Fruit fly (Drosophila melanogaster) whole organism, embryonic: ENCODE data around the gene CG5180.
A peak's percentile ranks its signal among the peaks of the same experiment; 100 is the strongest.

ENCODE experiments used
- Asciz ChIP-seq: fragments of 200-800 bp; sonication (Bioruptor generic); optimal IDR thresholded peaks from 2 replicates; lab custom pipeline; 2017; ENCODE audit warnings: missing biosample characterization, mild to moderate bottlenecking, missing genetic modification characterization, missing genetic modification reagents
- Atf3 ChIP-seq: fragments of 200-800 bp; sonication (Bioruptor generic); optimal IDR thresholded peaks from 3 replicates; lab custom pipeline; 2016; ENCODE audit warnings: missing biosample characterization, missing genetic modification characterization
- CG10274 ChIP-seq: fragments of 200-800 bp; sonication (Bioruptor generic); optimal IDR thresholded peaks from 3 replicates; lab custom pipeline; 2017; ENCODE audit warnings: missing biosample characterization, mild to moderate bottlenecking, missing genetic modification characterization
- CG10979 ChIP-seq: fragments of 200-800 bp; sonication (Bioruptor generic); optimal IDR thresholded peaks from 2 replicates; lab custom pipeline; 2018; ENCODE audit warnings: missing biosample characterization, mild to moderate bottlenecking, missing genetic modification characterization, moderate library complexity
- CG11456 ChIP-seq: fragments of 200-800 bp; sonication (Bioruptor generic); IDR thresholded peaks from 3 replicates; pipeline ENCODE4 v1.3.6; 2022; ENCODE audit warnings: missing biosample characterization, missing genetic modification characterization
- CG15696 ChIP-seq: fragments of 200-800 bp; sonication (Bioruptor generic); optimal IDR thresholded peaks from 2 replicates; lab custom pipeline; 2019; ENCODE audit warnings: missing biosample characterization, mild to moderate bottlenecking, missing genetic modification characterization, moderate library complexity
- CG1603 ChIP-seq: fragments of 200-800 bp; sonication (Bioruptor generic); optimal IDR thresholded peaks from 2 replicates; lab custom pipeline; 2019; ENCODE audit warnings: missing biosample characterization, mild to moderate bottlenecking, missing genetic modification characterization, moderate library complexity
- CG18262 ChIP-seq: fragments of 200-800 bp; optimal IDR thresholded peaks from 3 replicates; lab custom pipeline; 2019; ENCODE audit warnings: missing biosample characterization, mild to moderate bottlenecking, missing genetic modification characterization, moderate library complexity
- CG30403 ChIP-seq: fragments of 200-800 bp; sonication (Bioruptor generic); optimal IDR thresholded peaks from 3 replicates; lab custom pipeline; 2016; ENCODE audit warnings: missing biosample characterization, missing genetic modification characterization
- CG3065 ChIP-seq: fragments of 200-800 bp; sonication (Bioruptor generic); optimal IDR thresholded peaks from 2 replicates; lab custom pipeline; 2016; ENCODE audit warnings: missing biosample characterization, missing genetic modification characterization
- CG3847 ChIP-seq: fragments of 200-800 bp; sonication (Bioruptor generic); IDR thresholded peaks from 2 replicates; pipeline ENCODE4 v1.3.6; 2022; ENCODE audit warnings: missing biosample characterization, missing genetic modification characterization
- CG4617 ChIP-seq: fragments of 200-800 bp; sonication (Bioruptor generic); optimal IDR thresholded peaks from 3 replicates; lab custom pipeline; 2016; ENCODE audit warnings: missing biosample characterization, missing genetic modification characterization, borderline replicate concordance
- CG6272 ChIP-seq: fragments of 200-800 bp; sonication (Bioruptor generic); IDR thresholded peaks from 2 replicates; pipeline ENCODE4 v1.3.6; 2022; ENCODE audit warnings: missing biosample characterization, missing genetic modification characterization
- CG6683 ChIP-seq: fragments of 200-800 bp; sonication (Bioruptor generic); optimal IDR thresholded peaks from 2 replicates; lab custom pipeline; 2017; ENCODE audit warnings: missing biosample characterization, mild to moderate bottlenecking, missing genetic modification characterization, missing genetic modification reagents
- CG7786 ChIP-seq: fragments of 200-800 bp; sonication (Bioruptor generic); optimal IDR thresholded peaks from 2 replicates; lab custom pipeline; 2016; ENCODE audit warnings: missing biosample characterization, missing genetic modification characterization
- Doc3 ChIP-seq: fragments of 200-800 bp; sonication (Bioruptor generic); IDR thresholded peaks from 3 replicates; pipeline ENCODE4 v1.3.6; 2022; ENCODE audit warnings: missing biosample characterization, missing genetic modification characterization; ENCODE audit not compliant: partially characterized antibody
- E2f2 ChIP-seq: fragments of 200-800 bp; sonication (Bioruptor generic); IDR thresholded peaks from 2 replicates; pipeline ENCODE4 v1.3.6; 2022; ENCODE audit warnings: missing biosample characterization, missing genetic modification characterization
- Ets97D ChIP-seq: fragments of 200-800 bp; sonication (Bioruptor generic); optimal IDR thresholded peaks from 3 replicates; lab custom pipeline; 2016; ENCODE audit warnings: missing biosample characterization, missing genetic modification characterization
- Gsc ChIP-seq: fragments of 200-800 bp; sonication (Bioruptor generic); IDR thresholded peaks from 2 replicates; pipeline ENCODE4 v1.3.6; 2022; ENCODE audit warnings: missing biosample characterization, missing genetic modification characterization
- Med ChIP-seq: fragments of 200-800 bp; sonication (Bioruptor generic); peaks from one replicate; lab custom pipeline; 2016; ENCODE audit warnings: missing biosample characterization, missing genetic modification characterization, mild to moderate bottlenecking, inconsistent platforms, moderate library complexity
- Sox102F ChIP-seq: fragments of 200-800 bp; sonication (Bioruptor generic); optimal IDR thresholded peaks from 2 replicates; lab custom pipeline; 2018; ENCODE audit warnings: missing biosample characterization, mild to moderate bottlenecking, missing genetic modification characterization, moderate library complexity
- Sry-β ChIP-seq: fragments of 200-800 bp; sonication (Bioruptor generic); optimal IDR thresholded peaks from 2 replicates; lab custom pipeline; 2018; ENCODE audit warnings: missing biosample characterization, mild to moderate bottlenecking, missing genetic modification characterization, moderate library complexity
- Tbp ChIP-seq: fragments of >200 bp; optimal IDR thresholded peaks from 2 replicates; lab custom pipeline; 2018; ENCODE audit warnings: missing biosample characterization, missing genetic modification characterization
- Usf ChIP-seq: fragments of 200-800 bp; sonication (Bioruptor generic); optimal IDR thresholded peaks from 2 replicates; lab custom pipeline; 2017; ENCODE audit warnings: missing genotype, missing biosample characterization, missing genetic modification characterization
- Xrp1 ChIP-seq: fragments of 200-800 bp; sonication (Bioruptor generic); IDR thresholded peaks from 2 replicates; pipeline ENCODE4 v1.3.6; 2022; ENCODE audit warnings: missing biosample characterization, missing genetic modification characterization
- amos ChIP-seq: fragments of 200-800 bp; sonication (Bioruptor generic); IDR thresholded peaks from 2 replicates; pipeline ENCODE4 v1.3.6; 2022; ENCODE audit warnings: missing biosample characterization, missing genetic modification characterization; ENCODE audit not compliant: partially characterized antibody
- bowl ChIP-seq: fragments of 200-800 bp; sonication (Bioruptor generic); IDR thresholded peaks from 2 replicates; pipeline ENCODE4 v1.3.6; 2022; ENCODE audit warnings: missing biosample characterization, missing genetic modification characterization
- cato ChIP-seq: fragments of 200-800 bp; sonication (Bioruptor generic); optimal IDR thresholded peaks from 2 replicates; lab custom pipeline; 2016; ENCODE audit warnings: missing biosample characterization, missing genetic modification characterization, borderline replicate concordance
- dmrt11E ChIP-seq: fragments of 200-800 bp; sonication (Bioruptor generic); optimal IDR thresholded peaks from 3 replicates; lab custom pipeline; 2018; ENCODE audit warnings: missing biosample characterization, mild to moderate bottlenecking, missing genetic modification characterization, moderate library complexity
- dpn ChIP-seq, 2 experiments: fragments of 200-800 bp; sonication (Bioruptor generic); optimal IDR thresholded peaks; 3 replicates each; lab custom pipeline; 2016; ENCODE audit warnings: missing biosample characterization in 2 of 2, missing genetic modification characterization in 2 of 2
- ewg ChIP-seq: fragments of 200-800 bp; sonication (Bioruptor generic); optimal IDR thresholded peaks from 3 replicates; lab custom pipeline; 2017; ENCODE audit warnings: mild to moderate bottlenecking, missing biosample characterization, missing genetic modification reagents, missing genetic modification characterization
- her ChIP-seq: fragments of 200-800 bp; sonication (Bioruptor generic); optimal IDR thresholded peaks from 2 replicates; lab custom pipeline; 2016; ENCODE audit warnings: missing biosample characterization, missing genetic modification characterization
- hkb ChIP-seq, 2 experiments: fragments of 200-800 bp in 1 of 2; fragments of >200 bp in 1 of 2; sonication (Bioruptor generic) in 1 of 2; IDR thresholded peaks in 1 of 2; optimal IDR thresholded peaks in 1 of 2; 2 replicates each; pipeline versions ENCODE4 v1.3.6 to Lab custom; 2017 to 2022; ENCODE audit warnings: missing biosample characterization in 1 of 2, missing genetic modification characterization in 1 of 2
- insv ChIP-seq, 2 experiments: fragments of 200-800 bp; sonication (Bioruptor generic); optimal IDR thresholded peaks; 3 replicates each; lab custom pipeline; 2016 to 2018; ENCODE audit warnings: missing biosample characterization in 2 of 2, missing genetic modification characterization in 2 of 2
- jigr1 ChIP-seq: fragments of 200-800 bp; sonication (Bioruptor generic); IDR thresholded peaks from 3 replicates; pipeline ENCODE4 v1.3.6; 2022; ENCODE audit warnings: missing biosample characterization, missing genetic modification characterization
- nerfin-2 ChIP-seq: fragments of 200-800 bp; sonication (Bioruptor generic); IDR thresholded peaks from 2 replicates; pipeline ENCODE4 v1.3.6; 2022; ENCODE audit warnings: missing biosample characterization, missing genetic modification characterization; ENCODE audit not compliant: partially characterized antibody
- otp ChIP-seq: fragments of 200-800 bp; sonication (Bioruptor generic); IDR thresholded peaks from 3 replicates; pipeline ENCODE4, ENCODE4 v1.3.6; 2022; ENCODE audit warnings: missing biosample characterization, missing genetic modification characterization
- pnt ChIP-seq: fragments of 200-800 bp; sonication (Bioruptor generic); optimal IDR thresholded peaks from 3 replicates; lab custom pipeline; 2016; ENCODE audit warnings: missing biosample characterization, missing genetic modification characterization
- ranshi ChIP-seq: fragments of 200-800 bp; sonication (Bioruptor generic); IDR thresholded peaks from 2 replicates; pipeline ENCODE4 v1.3.6; 2022; ENCODE audit warnings: missing biosample characterization, missing genetic modification characterization
- repo ChIP-seq: fragments of 200-800 bp; sonication (Bioruptor generic); optimal IDR thresholded peaks from 2 replicates; lab custom pipeline; 2016; ENCODE audit warnings: missing biosample characterization, missing genetic modification characterization
- sqz ChIP-seq: fragments of 200-800 bp; sonication (Bioruptor generic); optimal IDR thresholded peaks from 3 replicates; lab custom pipeline; 2018; ENCODE audit warnings: missing biosample characterization, mild to moderate bottlenecking, missing genetic modification characterization
- sug ChIP-seq: fragments of 200-800 bp; optimal IDR thresholded peaks from 2 replicates; lab custom pipeline; 2019; ENCODE audit warnings: missing biosample characterization, mild to moderate bottlenecking, missing genetic modification characterization, moderate library complexity
- tll ChIP-seq, 2 experiments: fragments of 200-800 bp in 1 of 2; fragments of >200 bp in 1 of 2; sonication (Bioruptor generic) in 1 of 2; optimal IDR thresholded peaks; 2 replicates each; lab custom pipeline; 2017 to 2019; ENCODE audit warnings: missing biosample characterization in 2 of 2, missing genetic modification characterization in 2 of 2, mild to moderate bottlenecking in 1 of 2, moderate library complexity in 1 of 2
- trh ChIP-seq: fragments of 200-800 bp; sonication (Bioruptor generic); optimal IDR thresholded peaks from 2 replicates; lab custom pipeline; 2016; ENCODE audit warnings: missing biosample characterization, missing genetic modification characterization
- tx ChIP-seq: fragments of 200-800 bp; sonication (Bioruptor generic); optimal IDR thresholded peaks from 2 replicates; lab custom pipeline; 2016; ENCODE audit warnings: missing biosample characterization, missing genetic modification characterization
- unc-4 ChIP-seq: fragments of 200-800 bp; sonication (Bioruptor generic); IDR thresholded peaks from 2 replicates; pipeline ENCODE4 v1.3.6; 2022; ENCODE audit warnings: missing biosample characterization, missing genetic modification characterization; ENCODE audit not compliant: partially characterized antibody
- zfh1 ChIP-seq: fragments of 200-800 bp; sonication (Bioruptor generic); IDR thresholded peaks from 3 replicates; pipeline ENCODE4 v1.3.6; 2022; ENCODE audit warnings: missing biosample characterization, missing genetic modification characterization

The CG5180 gene

dm6 chr3R:20587630-20588479 lies 30.1 kb downstream of the CG5180 start, which contains the start of gene Septin2 (continued):
- TF ChIP-seq amos (GFP tag; lab: Robert Waterston, UW), result no peak; the same call in 1 of the 2 replicates
- TF ChIP-seq insv (GFP tag; optimal IDR thresholded peaks at IDR 0.05; lab: Kevin White, UChicago), result peak in 1 of 2 experiments; percentile 21
- TF ChIP-seq jigr1 (GFP tag; lab: Robert Waterston, UW), result peak; percentile 55; the same call in 2 of the 3 replicates
- TF ChIP-seq Xrp1 (GFP tag; lab: Robert Waterston, UW), result peak; percentile 75
- peak; percentile 91 for TF ChIP-seq CG18262 (tag; lab: Kevin White, UChicago)
- TF ChIP-seq CG6683, result peak; percentile 38
- peak; percentile 54 for TF ChIP-seq repo
- TF ChIP-seq Med (GFP tag; lab: Kevin White, UChicago), result peak; percentile 86
- peak; percentile 26 for TF ChIP-seq Ets97D (GFP tag; lab: Kevin White, UChicago)
- TF ChIP-seq otp (GFP tag; lab: Robert Waterston, UW), result no peak; the same call in 2 of the 3 replicates
- peak; percentile 33 for TF ChIP-seq CG10274 (GFP tag; lab: Kevin White, UChicago)
- TF ChIP-seq unc-4 (GFP tag; lab: Robert Waterston, UW), result 0 out of 2 replicates have a peak, but pooled peaks have one; percentile 32
- TF ChIP-seq E2f2, result peak; percentile 37; the same call in 1 of the 2 replicates
- TF ChIP-seq Usf, result no peak
- TF ChIP-seq CG7786 (GFP tag; lab: Kevin White, UChicago), result peak; percentile 45
- TF ChIP-seq tx (GFP tag; lab: Kevin White, UChicago), result peak; percentile 47
- TF ChIP-seq sqz, result no peak
- TF ChIP-seq zfh1, result peak; percentile 73
- no peak for TF ChIP-seq bowl (GFP tag; lab: Robert Waterston, UW)
- no peak for TF ChIP-seq Tbp (GFP tag; lab: Kevin White, UChicago)
- TF ChIP-seq Asciz (GFP tag; lab: Kevin White, UChicago), result peak; percentile 94
- peak; percentile 59 for TF ChIP-seq pnt (GFP tag; lab: Kevin White, UChicago)
- peak; percentile 42; the same call in 1 of the 3 replicates for TF ChIP-seq CG11456 (GFP tag; lab: Robert Waterston, UW)
- TF ChIP-seq nerfin-2 (GFP tag; lab: Robert Waterston, UW), result no peak
- peak; percentile 36 for TF ChIP-seq Sry-β (GFP tag; lab: Kevin White, UChicago)
- TF ChIP-seq her, result no peak
- TF ChIP-seq Gsc (GFP tag; lab: Robert Waterston, UW), result peak; percentile 11; the same call in 1 of the 2 replicates
- TF ChIP-seq CG10979 (tag; lab: Kevin White, UChicago), result peak; percentile 89
- TF ChIP-seq CG15696 (tag; lab: Kevin White, UChicago), result peak; percentile 70
- peak; percentile 82 for TF ChIP-seq Sox102F
- peak; percentile 53 for TF ChIP-seq Atf3 (GFP tag; lab: Kevin White, UChicago)
- TF ChIP-seq CG3847 (GFP tag; lab: Robert Waterston, UW), result no peak
- TF ChIP-seq sug (tag; lab: Kevin White, UChicago), result peak; percentile 23
- no peak for TF ChIP-seq tll (GFP tag; optimal IDR thresholded peaks at IDR 0.05; lab: Kevin White, UChicago)
- TF ChIP-seq hkb (optimal IDR thresholded peaks at IDR 0.05; lab: Kevin White, UChicago), result no peak
- TF ChIP-seq hkb (GFP tag; IDR thresholded peaks at IDR 0.05; lab: Robert Waterston, UW), result peak; percentile 82
- peak; percentile 19 for TF ChIP-seq trh
- TF ChIP-seq ranshi (GFP tag; lab: Robert Waterston, UW), result peak; percentile 47; the same call in 1 of the 2 replicates
- TF ChIP-seq CG6272 (GFP tag; lab: Robert Waterston, UW), result peak; percentile 51; the same call in 1 of the 2 replicates
- TF ChIP-seq CG30403, result peak; percentile 81
- TF ChIP-seq CG4617 (GFP tag; lab: Kevin White, UChicago), result no peak
- TF ChIP-seq CG3065 (GFP tag; lab: Kevin White, UChicago), result no peak
- TF ChIP-seq CG1603 (tag; lab: Kevin White, UChicago), result peak; percentile 47
- peak; percentile 76 for TF ChIP-seq cato (GFP tag; lab: Kevin White, UChicago)
- peak; percentile 78 for TF ChIP-seq dmrt11E (tag; lab: Kevin White, UChicago)
- TF ChIP-seq dpn (GFP tag; optimal IDR thresholded peaks at IDR 0.05; lab: Kevin White, UChicago), result peak; percentile 49 to 75
- TF ChIP-seq ewg (GFP tag; lab: Kevin White, UChicago), result peak; percentile 70
- TF ChIP-seq Doc3 (GFP tag; lab: Robert Waterston, UW), result no peak
